Fruit fly (Drosophila melanogaster): ENCODE data around the gene CG32107.

CG32107 gene

DNA sequence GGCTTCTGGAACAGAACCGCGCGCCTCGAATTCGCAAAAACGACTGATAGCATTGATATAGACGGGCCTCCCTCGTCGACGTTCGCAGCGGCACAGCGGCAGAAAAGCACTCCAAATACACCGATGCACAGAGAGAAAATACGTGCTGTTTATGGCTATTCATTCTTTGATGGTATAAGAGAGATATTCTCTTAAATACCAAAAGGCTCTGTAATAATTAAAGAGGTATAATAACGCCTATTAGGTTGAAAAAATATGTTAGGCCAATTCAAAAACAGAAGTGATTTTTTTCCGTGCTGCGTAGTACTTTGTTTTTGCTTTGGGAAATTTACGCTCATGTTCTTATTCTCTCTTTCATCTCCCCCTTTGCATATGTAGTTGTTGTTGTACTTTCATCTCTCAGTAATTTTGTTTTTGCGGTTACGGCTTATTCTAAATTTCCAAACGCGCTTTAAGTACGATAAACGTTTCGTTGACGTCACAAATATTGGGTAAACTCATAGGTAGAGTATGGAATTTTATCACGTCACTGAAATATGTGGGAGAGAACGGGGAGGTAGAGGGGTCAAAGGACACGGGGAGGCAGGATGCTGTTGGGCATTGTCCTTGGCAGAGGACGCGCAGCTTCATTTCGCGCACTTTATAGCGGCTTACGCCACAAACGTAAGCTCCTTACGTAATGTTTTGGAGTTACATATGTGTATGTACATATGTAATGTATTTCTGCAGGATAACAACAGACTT lies 17.9 kb downstream of the CG32107 start, which contains the start of gene nebu (continued):
- TF ChIP-seq CG32532 (GFP tag; IDR thresholded peaks at IDR 0.05): peak; percentile 99
- TF ChIP-seq Ada2b (GFP tag; IDR thresholded peaks at IDR 0.05): peak; percentile 96
- peak; percentile 93 for TF ChIP-seq Hr3 (GFP tag; optimal IDR thresholded peaks at IDR 0.05)
- peak; percentile 93 for TF ChIP-seq disco-r (GFP tag; optimal IDR thresholded peaks at IDR 0.05)
- TF ChIP-seq CG17802 (tag; optimal IDR thresholded peaks at IDR 0.05): peak; percentile 65
- TF ChIP-seq CG11695 (GFP tag; IDR thresholded peaks at IDR 0.05): peak; percentile 96
- TF ChIP-seq Dref (GFP tag; IDR thresholded peaks at IDR 0.05): no peak
- peak; percentile 95 for TF ChIP-seq NK7.1 (GFP tag; optimal IDR thresholded peaks at IDR 0.05)
- peak; percentile 92 for TF ChIP-seq cas (GFP tag; IDR thresholded peaks at IDR 0.05)
- TF ChIP-seq CG16815 (GFP tag; optimal IDR thresholded peaks at IDR 0.05): peak; percentile 92
- TF ChIP-seq Side (GFP tag; optimal IDR thresholded peaks at IDR 0.05): peak; percentile 97
- TF ChIP-seq crp (GFP tag; optimal IDR thresholded peaks at IDR 0.05): peak in 1 of 2 experiments; percentile 61
- peak; percentile 66 for TF ChIP-seq CG4360 (GFP tag; IDR thresholded peaks at IDR 0.05)
- peak; percentile 14 for TF ChIP-seq BEAF-32 (GFP tag; optimal IDR thresholded peaks at IDR 0.05)
- peak; percentile 96 for TF ChIP-seq gem (tag; optimal IDR thresholded peaks at IDR 0.05)
- peak; percentile 97 for TF ChIP-seq CG9609 (GFP tag; optimal IDR thresholded peaks at IDR 0.05)
- TF ChIP-seq Hand (GFP tag; optimal IDR thresholded peaks at IDR 0.05): peak; percentile 97
- TF ChIP-seq CG6683 (GFP tag; optimal IDR thresholded peaks at IDR 0.05): peak; percentile 95
- TF ChIP-seq sqz (GFP tag; optimal IDR thresholded peaks at IDR 0.05): peak; percentile 72
- peak; percentile 97; the same call in 1 of the 2 replicates for TF ChIP-seq lmd (GFP tag; IDR thresholded peaks at IDR 0.05)
- TF ChIP-seq Hr39 (optimal IDR thresholded peaks at IDR 0.05): no peak
- no peak for TF ChIP-seq Dll (GFP tag; IDR thresholded peaks at IDR 0.05; ENCODE audit: partially characterized antibody)
- TF ChIP-seq CG10366 (GFP tag; IDR thresholded peaks at IDR 0.05): peak; percentile 95
- TF ChIP-seq Hsf (GFP tag; optimal IDR thresholded peaks at IDR 0.05): peak; percentile 97
- peak; percentile 84 for TF ChIP-seq CG10959 (GFP tag; IDR thresholded peaks at IDR 0.05)
- TF ChIP-seq CG12942 (GFP tag; optimal IDR thresholded peaks at IDR 0.05): peak; percentile 94
- TF ChIP-seq NC2α (GFP tag; optimal IDR thresholded peaks at IDR 0.05): peak; percentile 91
- peak; percentile 82 for TF ChIP-seq CG2875 (GFP tag; optimal IDR thresholded peaks at IDR 0.05)
- TF ChIP-seq scrt (GFP tag; optimal IDR thresholded peaks at IDR 0.05): peak; percentile 95
- peak; percentile 95 for TF ChIP-seq Gug (GFP tag; IDR thresholded peaks at IDR 0.05)
- peak; percentile 90 for TF ChIP-seq Camta (GFP tag; optimal IDR thresholded peaks at IDR 0.05)
- TF ChIP-seq Atf3 (GFP tag; optimal IDR thresholded peaks at IDR 0.05): peak; percentile 87
- TF ChIP-seq Mrtf (GFP tag; IDR thresholded peaks at IDR 0.05): peak; percentile 96
- TF ChIP-seq Dad (GFP tag; optimal IDR thresholded peaks at IDR 0.05): peak; percentile 94
- TF ChIP-seq lbe (GFP tag; optimal IDR thresholded peaks at IDR 0.05): peak; percentile 97
- TF ChIP-seq ssp (GFP tag; IDR thresholded peaks at IDR 0.05): no peak; the same call in 1 of the 2 replicates
- peak; percentile 88 for TF ChIP-seq CG3838 (GFP tag; optimal IDR thresholded peaks at IDR 0.05)
- TF ChIP-seq Dfd (GFP tag; optimal IDR thresholded peaks at IDR 0.05): peak in 1 of 2 experiments; percentile 76
- peak; percentile 93 for TF ChIP-seq tup (GFP tag; optimal IDR thresholded peaks at IDR 0.05)
- peak; percentile 98 for TF ChIP-seq vvl (GFP tag; IDR thresholded peaks at IDR 0.05)
- peak; percentile 96 for TF ChIP-seq her (GFP tag; optimal IDR thresholded peaks at IDR 0.05)
- peak; percentile 81 for TF ChIP-seq CG3995 (GFP tag; optimal IDR thresholded peaks at IDR 0.05)
- TF ChIP-seq CG2199 (GFP tag; IDR thresholded peaks at IDR 0.05): peak; percentile 68; the same call in 2 of the 3 replicates
- TF ChIP-seq CG6654 (GFP tag; optimal IDR thresholded peaks at IDR 0.05): peak; percentile 69
- TF ChIP-seq Max (GFP tag; optimal IDR thresholded peaks at IDR 0.05): peak; percentile 94
- peak; percentile 94; the same call in 2 of the 3 replicates for TF ChIP-seq ase (GFP tag; IDR thresholded peaks at IDR 0.05)
- TF ChIP-seq Nf-YC (tag; optimal IDR thresholded peaks at IDR 0.05): peak; percentile 81
- no peak for TF ChIP-seq kni (GFP tag; optimal IDR thresholded peaks at IDR 0.05)
- peak; percentile 80 for TF ChIP-seq cato (GFP tag; optimal IDR thresholded peaks at IDR 0.05; ENCODE audit: borderline replicate concordance)
- peak; percentile 92 for TF ChIP-seq Oaz (GFP tag; IDR thresholded peaks at IDR 0.05)
